Worm (Caenorhabditis elegans) whole organism, L2 larva: Measurements from ENCODE around the gene nlp-3.

Experiments
- lin-39 ChIP-seq: fragments of 150-350 bp; optimal IDR thresholded peaks from 2 replicates; lab custom pipeline; 2014; ENCODE audit warnings: missing biosample characterization, missing genetic modification reagents, missing genetic modification characterization
- nhr-77 ChIP-seq: fragments of 150-350 bp; optimal IDR thresholded peaks from 2 replicates; lab custom pipeline; 2014; ENCODE audit warnings: missing biosample characterization, missing genetic modification characterization
- skn-1 ChIP-seq: sonication (generic microtip); optimal IDR thresholded peaks from 2 replicates; lab custom pipeline; 2017; ENCODE audit warnings: missing biosample characterization, missing genetic modification characterization
- unc-55 ChIP-seq: fragments of 150-350 bp; sonication (generic microtip); optimal IDR thresholded peaks from 3 replicates; lab custom pipeline; 2014; ENCODE audit warnings: missing biosample characterization, missing genetic modification reagents, missing genetic modification characterization
- zag-1 ChIP-seq: fragments of 150-350 bp; optimal IDR thresholded peaks from 2 replicates; lab custom pipeline; 2014; ENCODE audit warnings: missing biosample characterization, missing genetic modification characterization

DNA sequence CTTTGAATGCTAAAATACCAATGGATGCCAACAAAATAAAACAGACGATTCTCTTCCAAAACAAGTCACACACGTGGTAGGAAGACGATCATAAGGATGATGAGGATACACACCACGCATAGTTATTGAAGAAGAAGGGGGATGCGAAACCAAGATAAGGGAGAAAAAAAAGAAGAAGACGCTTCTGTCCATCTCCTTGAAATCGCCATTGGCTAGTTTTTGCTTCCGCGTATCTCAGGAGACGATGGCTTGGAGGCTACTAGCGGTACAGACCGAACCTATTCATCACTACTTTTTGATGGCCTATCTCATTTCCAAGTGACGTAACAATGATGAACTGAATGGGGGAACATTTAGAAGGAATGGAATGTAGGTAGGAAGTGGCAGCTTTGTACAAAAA is 13.9 kb downstream of the nlp-3 start:
- TF ChIP-seq unc-55 (GFP tag; lab: Kevin White, UChicago): no peak
- no peak for TF ChIP-seq zag-1 (tag; lab: Kevin White, UChicago)
- no peak for TF ChIP-seq skn-1 (tag; lab: Kevin White, UChicago)
- no peak for TF ChIP-seq lin-39 (tag; lab: Kevin White, UChicago)
- no peak for TF ChIP-seq nhr-77
